Fruit fly (Drosophila melanogaster) whole organism, embryonic: Measurements from ENCODE around the gene CG13390.

Experiments
- Aef1 ChIP-seq: fragments of 200-800 bp; sonication (Bioruptor generic); IDR thresholded peaks from 3 replicates; pipeline ENCODE4 v1.3.6; 2022; ENCODE audit warnings: missing biosample characterization, missing genetic modification characterization
- Atf6 ChIP-seq: fragments of 200-800 bp; sonication (Bioruptor generic); IDR thresholded peaks from 2 replicates; pipeline ENCODE4 v1.3.6; 2022; ENCODE audit warnings: missing biosample characterization, missing genetic modification characterization
- BtbVII ChIP-seq: fragments of 200-800 bp; sonication (Bioruptor generic); optimal IDR thresholded peaks from 3 replicates; lab custom pipeline; 2017; ENCODE audit warnings: missing biosample characterization, mild to moderate bottlenecking, missing genetic modification characterization
- CG10209 ChIP-seq: fragments of 200-800 bp; sonication (Bioruptor generic); optimal IDR thresholded peaks from 3 replicates; lab custom pipeline; 2017; ENCODE audit warnings: missing biosample characterization, mild to moderate bottlenecking, missing genetic modification characterization, missing genetic modification reagents
- CG11456 ChIP-seq: fragments of 200-800 bp; sonication (Bioruptor generic); IDR thresholded peaks from 3 replicates; pipeline ENCODE4 v1.3.6; 2022; ENCODE audit warnings: missing biosample characterization, missing genetic modification characterization
- CG12299 ChIP-seq: fragments of 200-800 bp; sonication (Bioruptor generic); optimal IDR thresholded peaks from 2 replicates; lab custom pipeline; 2018; ENCODE audit warnings: missing biosample characterization, mild to moderate bottlenecking, missing genetic modification characterization
- CG12744 ChIP-seq: fragments of 200-800 bp; sonication (Bioruptor generic); optimal IDR thresholded peaks from 2 replicates; lab custom pipeline; 2016; ENCODE audit warnings: missing biosample characterization, missing genetic modification characterization
- CG13287 ChIP-seq: fragments of 200-800 bp; sonication (Bioruptor generic); IDR thresholded peaks from 2 replicates; pipeline ENCODE4 v1.3.6; 2022; ENCODE audit warnings: missing biosample characterization, missing genetic modification characterization; ENCODE audit not compliant: partially characterized antibody
- CG14050 ChIP-seq: fragments of 200-800 bp; sonication (Bioruptor generic); IDR thresholded peaks from 3 replicates; pipeline ENCODE4 v1.3.6; 2022; ENCODE audit warnings: missing biosample characterization, missing genetic modification characterization
- CG15514 ChIP-seq: fragments of 200-800 bp; sonication (Bioruptor generic); optimal IDR thresholded peaks from 3 replicates; lab custom pipeline; 2017; ENCODE audit warnings: missing biosample characterization, missing genetic modification characterization, mild to moderate bottlenecking, moderate library complexity, missing genetic modification reagents
- CG17568 ChIP-seq: fragments of 200-800 bp; sonication (Bioruptor generic); optimal IDR thresholded peaks from 2 replicates; lab custom pipeline; 2018; ENCODE audit warnings: missing biosample characterization, mild to moderate bottlenecking, missing genetic modification characterization, moderate library complexity
- CG2712 ChIP-seq: fragments of 200-800 bp; optimal IDR thresholded peaks from 3 replicates; lab custom pipeline; 2019; ENCODE audit warnings: missing biosample characterization, mild to moderate bottlenecking, missing genetic modification characterization, moderate library complexity
- CG31365 ChIP-seq: fragments of 200-800 bp; sonication (Bioruptor generic); optimal IDR thresholded peaks from 2 replicates; lab custom pipeline; 2018; ENCODE audit warnings: missing biosample characterization, mild to moderate bottlenecking, missing genetic modification characterization
- CG33213 ChIP-seq: fragments of 200-800 bp; sonication (Bioruptor generic); optimal IDR thresholded peaks from 3 replicates; lab custom pipeline; 2016; ENCODE audit warnings: missing biosample characterization, missing genetic modification characterization
- CG5180 ChIP-seq: fragments of 200-800 bp; sonication (Bioruptor generic); optimal IDR thresholded peaks from 3 replicates; lab custom pipeline; 2017; ENCODE audit warnings: missing biosample characterization, missing genetic modification characterization, mild to moderate bottlenecking, moderate library complexity, missing genetic modification reagents
- CG6175 ChIP-seq: fragments of 200-800 bp; sonication (Bioruptor generic); IDR thresholded peaks from 3 replicates; pipeline ENCODE4 v1.3.6; 2022; ENCODE audit warnings: missing biosample characterization, missing genetic modification characterization
- CG6689 ChIP-seq: fragments of 200-800 bp; sonication (Bioruptor generic); IDR thresholded peaks from 2 replicates; pipeline ENCODE4 v1.3.6; 2022; ENCODE audit warnings: missing biosample characterization, missing genetic modification characterization
- CHES-1-like ChIP-seq: fragments of 200-800 bp; sonication (Bioruptor generic); optimal IDR thresholded peaks from 2 replicates; lab custom pipeline; 2016; ENCODE audit warnings: missing biosample characterization, missing genetic modification characterization
- CkIIα-i1 ChIP-seq: fragments of 200-800 bp; sonication (Bioruptor generic); IDR thresholded peaks from 2 replicates; pipeline ENCODE4 v1.3.6; 2022; ENCODE audit warnings: missing biosample characterization, missing genetic modification characterization
- CoRest ChIP-seq: fragments of 200-800 bp; sonication (Bioruptor generic); optimal IDR thresholded peaks from 3 replicates; lab custom pipeline; 2018; ENCODE audit warnings: missing biosample characterization, mild to moderate bottlenecking, missing genetic modification characterization, moderate library complexity
- Dbx ChIP-seq: fragments of 200-800 bp; sonication (Bioruptor generic); IDR thresholded peaks from 3 replicates; pipeline ENCODE4 v1.3.6; 2022; ENCODE audit warnings: missing biosample characterization, missing genetic modification characterization
- Dp ChIP-seq: fragments of 200-800 bp; sonication (Bioruptor generic); optimal IDR thresholded peaks from 2 replicates; lab custom pipeline; 2018; ENCODE audit warnings: missing biosample characterization, mild to moderate bottlenecking, missing genetic modification characterization, moderate library complexity
- Drgx ChIP-seq: fragments of 200-800 bp; sonication (Bioruptor generic); IDR thresholded peaks from 2 replicates; pipeline ENCODE4 v1.3.6; 2022; ENCODE audit warnings: missing biosample characterization, missing genetic modification characterization
- E2f1 ChIP-seq: fragments of 200-800 bp; sonication (Bioruptor generic); IDR thresholded peaks from 2 replicates; pipeline ENCODE4 v1.3.6; 2022; ENCODE audit warnings: missing biosample characterization, missing genetic modification characterization
- HLH54F ChIP-seq: fragments of 200-800 bp; sonication (Bioruptor generic); optimal IDR thresholded peaks from 3 replicates; lab custom pipeline; 2016; ENCODE audit warnings: missing biosample characterization, missing genetic modification characterization
- Mad ChIP-seq: fragments of 200-800 bp; sonication (Bioruptor generic); optimal IDR thresholded peaks from 2 replicates; lab custom pipeline; 2016; ENCODE audit warnings: missing biosample characterization, missing genetic modification characterization
- NFAT ChIP-seq: fragments of 200-800 bp; sonication (Bioruptor generic); IDR thresholded peaks from 2 replicates; pipeline ENCODE4 v1.3.6; 2022; ENCODE audit warnings: missing biosample characterization, missing genetic modification characterization
- NK7.1 ChIP-seq: fragments of 200-800 bp; sonication (Bioruptor generic); optimal IDR thresholded peaks from 3 replicates; lab custom pipeline; 2016; ENCODE audit warnings: missing biosample characterization, missing genetic modification characterization
- Oaz ChIP-seq: fragments of 200-800 bp; sonication (Bioruptor generic); IDR thresholded peaks from 2 replicates; pipeline ENCODE4 v1.3.6; 2022; ENCODE audit warnings: missing biosample characterization, missing genetic modification characterization
- Ptx1 ChIP-seq: fragments of 200-800 bp; sonication (Bioruptor generic); IDR thresholded peaks from 2 replicates; pipeline ENCODE4 v1.3.6; 2022; ENCODE audit warnings: missing biosample characterization, missing genetic modification characterization
- Vsx1 ChIP-seq: fragments of 200-800 bp; sonication (Bioruptor generic); optimal IDR thresholded peaks from 2 replicates; lab custom pipeline; 2017; ENCODE audit warnings: missing biosample characterization, mild to moderate bottlenecking, missing genetic modification characterization, missing genetic modification reagents
- abd-A ChIP-seq: fragments of 200-800 bp; sonication (Bioruptor generic); optimal IDR thresholded peaks from 3 replicates; lab custom pipeline; 2019; ENCODE audit warnings: missing biosample characterization, mild to moderate bottlenecking, missing genetic modification characterization, moderate library complexity
- bab2 ChIP-seq: fragments of 200-800 bp; sonication (Bioruptor generic); optimal IDR thresholded peaks from 2 replicates; lab custom pipeline; 2016; ENCODE audit warnings: missing biosample characterization, missing genetic modification characterization
- bbx ChIP-seq: fragments of 200-800 bp; sonication (Bioruptor generic); IDR thresholded peaks from 2 replicates; pipeline ENCODE4 v1.3.6; 2022; ENCODE audit warnings: missing biosample characterization, missing genetic modification characterization; ENCODE audit not compliant: partially characterized antibody
- bigmax ChIP-seq: fragments of 200-800 bp; sonication (Bioruptor generic); optimal IDR thresholded peaks from 2 replicates; lab custom pipeline; 2018; ENCODE audit warnings: missing biosample characterization, mild to moderate bottlenecking, missing genetic modification characterization
- bowl ChIP-seq: fragments of 200-800 bp; sonication (Bioruptor generic); IDR thresholded peaks from 2 replicates; pipeline ENCODE4 v1.3.6; 2022; ENCODE audit warnings: missing biosample characterization, missing genetic modification characterization
- cas ChIP-seq: fragments of 200-800 bp; sonication (Bioruptor generic); IDR thresholded peaks from 2 replicates; pipeline ENCODE4 v1.3.6; 2022; ENCODE audit warnings: missing biosample characterization, missing genetic modification characterization
- crol ChIP-seq: fragments of 200-800 bp; sonication (Bioruptor generic); IDR thresholded peaks from 2 replicates; pipeline ENCODE4 v1.3.6; 2022; ENCODE audit warnings: missing biosample characterization, missing genetic modification characterization
- dimm ChIP-seq: fragments of 200-800 bp; sonication (Bioruptor generic); IDR thresholded peaks from 2 replicates; pipeline ENCODE4 v1.3.6; 2022; ENCODE audit warnings: missing biosample characterization, missing genetic modification characterization
- dpn ChIP-seq, 2 experiments: fragments of 200-800 bp; sonication (Bioruptor generic); optimal IDR thresholded peaks; 3 replicates each; lab custom pipeline; 2016; ENCODE audit warnings: missing biosample characterization in 2 of 2, missing genetic modification characterization in 2 of 2
- fd102C ChIP-seq: fragments of 200-800 bp; sonication (Bioruptor generic); optimal IDR thresholded peaks from 2 replicates; lab custom pipeline; 2018; ENCODE audit warnings: missing biosample characterization, mild to moderate bottlenecking, missing genetic modification characterization, moderate library complexity
- hbn ChIP-seq: fragments of 200-800 bp; sonication (Bioruptor generic); IDR thresholded peaks from 2 replicates; pipeline ENCODE4 v1.3.6; 2022; ENCODE audit warnings: missing biosample characterization, missing genetic modification characterization; ENCODE audit not compliant: partially characterized antibody
- luna ChIP-seq: fragments of 200-800 bp; sonication (Bioruptor generic); optimal IDR thresholded peaks from 2 replicates; lab custom pipeline; 2016; ENCODE audit warnings: missing biosample characterization, missing genetic modification characterization
- org-1 ChIP-seq: fragments of 200-800 bp; sonication (Bioruptor generic); optimal IDR thresholded peaks from 2 replicates; lab custom pipeline; 2017; ENCODE audit warnings: missing biosample characterization, missing genetic modification characterization
- rib ChIP-seq: fragments of 200-800 bp; sonication (Bioruptor generic); IDR thresholded peaks from 2 replicates; pipeline ENCODE4 v1.3.6; 2022; ENCODE audit warnings: missing biosample characterization, missing genetic modification characterization
- scrt ChIP-seq: fragments of 200-800 bp; sonication (Bioruptor generic); optimal IDR thresholded peaks from 2 replicates; lab custom pipeline; 2018; ENCODE audit warnings: missing biosample characterization, mild to moderate bottlenecking, missing genetic modification characterization, moderate library complexity
- sisA ChIP-seq: fragments of 200-800 bp; sonication (Bioruptor generic); IDR thresholded peaks from 2 replicates; pipeline ENCODE4 v1.3.6; 2022; ENCODE audit warnings: missing biosample characterization, missing genetic modification characterization
- sob ChIP-seq: fragments of 200-800 bp; sonication (Bioruptor generic); IDR thresholded peaks from 2 replicates; pipeline ENCODE4 v1.3.6; 2022; ENCODE audit warnings: missing biosample characterization, missing genetic modification characterization
- stwl ChIP-seq: fragments of 200-800 bp; sonication (Bioruptor generic); optimal IDR thresholded peaks from 3 replicates; lab custom pipeline; 2018; ENCODE audit warnings: missing biosample characterization, mild to moderate bottlenecking, missing genetic modification characterization, moderate library complexity
- trh ChIP-seq: fragments of 200-800 bp; sonication (Bioruptor generic); optimal IDR thresholded peaks from 2 replicates; lab custom pipeline; 2016; ENCODE audit warnings: missing biosample characterization, missing genetic modification characterization
- unpg ChIP-seq: fragments of 200-800 bp; sonication (Bioruptor generic); optimal IDR thresholded peaks from 3 replicates; lab custom pipeline; 2018; ENCODE audit warnings: missing biosample characterization, mild to moderate bottlenecking, missing genetic modification characterization, moderate library complexity
- z ChIP-seq: fragments of 200-800 bp; sonication (Bioruptor generic); IDR thresholded peaks from 3 replicates; pipeline ENCODE4 v1.3.6; 2022; ENCODE audit warnings: missing biosample characterization, missing genetic modification characterization

CG13390 gene

DNA sequence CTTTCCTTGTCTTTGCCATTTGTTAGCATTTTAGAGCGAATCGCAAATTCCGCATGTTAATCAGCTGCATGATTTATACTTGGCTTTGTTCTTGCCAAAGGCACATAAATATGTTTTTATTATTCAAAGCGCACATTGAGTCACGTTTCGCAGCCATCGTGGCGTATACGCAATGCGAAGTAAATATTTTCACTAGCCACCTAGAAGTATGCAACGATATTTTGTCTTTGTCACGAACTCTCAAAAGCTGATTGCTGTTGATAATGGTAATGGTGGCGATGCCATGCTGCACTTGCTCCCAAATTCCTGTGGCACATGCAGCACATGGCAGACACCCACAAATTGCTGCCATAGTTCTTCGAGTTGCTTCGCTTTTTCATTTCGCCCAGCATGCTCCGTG is 41.9 kb downstream of the CG13390 start (continued):
- TF ChIP-seq Aef1 (GFP tag; lab: Robert Waterston, UW) = no peak
- TF ChIP-seq CG12299 (tag; lab: Kevin White, UChicago) = no peak
- TF ChIP-seq fd102C (GFP tag; lab: Kevin White, UChicago) = no peak
- no peak for TF ChIP-seq Dp (GFP tag; lab: Kevin White, UChicago)
- TF ChIP-seq Vsx1 (GFP tag; lab: Kevin White, UChicago) = no peak
- 0 out of 2 replicates have a peak, but pooled peaks have one; percentile 28 for TF ChIP-seq sob (GFP tag; lab: Robert Waterston, UW)
- TF ChIP-seq CG13287 (GFP tag; lab: Robert Waterston, UW) = peak; percentile 30; the same call in 1 of the 2 replicates
- TF ChIP-seq z = no peak
- no peak for TF ChIP-seq CG11456 (GFP tag; lab: Robert Waterston, UW)
- no peak for TF ChIP-seq bbx
- no peak for TF ChIP-seq bowl (GFP tag; lab: Robert Waterston, UW)
- no peak for TF ChIP-seq CG15514 (GFP tag; lab: Kevin White, UChicago)
- TF ChIP-seq Dbx = no peak
- no peak for TF ChIP-seq luna (GFP tag; lab: Kevin White, UChicago)
- no peak for TF ChIP-seq NK7.1 (GFP tag; lab: Kevin White, UChicago)
- TF ChIP-seq CG6689 (GFP tag; lab: Robert Waterston, UW) = 0 out of 2 replicates have a peak, but pooled peaks have one; percentile 18
- TF ChIP-seq BtbVII = no peak
- no peak for TF ChIP-seq CG2712 (tag; lab: Kevin White, UChicago)
- TF ChIP-seq rib (GFP tag; lab: Robert Waterston, UW) = no peak
- no peak for TF ChIP-seq CG33213 (GFP tag; lab: Kevin White, UChicago)
- no peak for TF ChIP-seq hbn (GFP tag; lab: Robert Waterston, UW)
- no peak for TF ChIP-seq Mad
- TF ChIP-seq CG6175 (GFP tag; lab: Robert Waterston, UW) = peak; percentile 85; the same call in 2 of the 3 replicates
- TF ChIP-seq dimm (GFP tag; lab: Robert Waterston, UW) = no peak
- no peak for TF ChIP-seq E2f1 (GFP tag; lab: Robert Waterston, UW)
- no peak for TF ChIP-seq HLH54F (GFP tag; lab: Kevin White, UChicago)
- no peak for TF ChIP-seq CkIIα-i1 (GFP tag; lab: Robert Waterston, UW)
- TF ChIP-seq scrt (GFP tag; lab: Kevin White, UChicago) = no peak
- TF ChIP-seq CG31365 (tag; lab: Kevin White, UChicago) = no peak
- TF ChIP-seq CG10209 = no peak
- no peak for TF ChIP-seq Ptx1
- TF ChIP-seq NFAT = no peak
- no peak for TF ChIP-seq bab2 (GFP tag; lab: Kevin White, UChicago)
- no peak for TF ChIP-seq org-1 (GFP tag; lab: Kevin White, UChicago)
- TF ChIP-seq CG12744 (GFP tag; lab: Kevin White, UChicago) = peak; percentile 31
- TF ChIP-seq CHES-1-like (GFP tag; lab: Kevin White, UChicago) = no peak
- TF ChIP-seq CG5180 (GFP tag; lab: Kevin White, UChicago) = no peak
- no peak for TF ChIP-seq cas (GFP tag; lab: Robert Waterston, UW)
- no peak for TF ChIP-seq CG17568
- TF ChIP-seq Drgx (GFP tag; lab: Robert Waterston, UW) = 0 out of 2 replicates have a peak, but pooled peaks have one; percentile 38
- peak; percentile 11 for TF ChIP-seq CoRest
- no peak for TF ChIP-seq crol (GFP tag; lab: Robert Waterston, UW)
- TF ChIP-seq abd-A (tag; lab: Kevin White, UChicago) = no peak
- no peak for TF ChIP-seq sisA (GFP tag; lab: Robert Waterston, UW)
- 0 out of 2 replicates have a peak, but pooled peaks have one; percentile 8 for TF ChIP-seq Atf6
- TF ChIP-seq unpg = no peak
- TF ChIP-seq trh (GFP tag; lab: Kevin White, UChicago) = no peak
- TF ChIP-seq CG14050 (GFP tag; lab: Robert Waterston, UW) = no peak
- no peak for TF ChIP-seq bigmax
- TF ChIP-seq stwl (tag; lab: Kevin White, UChicago) = no peak
- TF ChIP-seq dpn (GFP tag; optimal IDR thresholded peaks at IDR 0.05; lab: Kevin White, UChicago) = no peak
- TF ChIP-seq Oaz (GFP tag; lab: Robert Waterston, UW) = no peak
